Worm (Caenorhabditis elegans): ENCODE measurements around the gene sssh-1.
A peak's percentile ranks its signal among the peaks of the same experiment; 100 is the strongest.

sssh-1 gene

ce11 chrX:14853712-14854217, 22.0 kb upstream of the sssh-1 start, which contains the start of the genes C27C12.1 and C27C12.4 (continued):
- TF ChIP-seq chd-7 (tag; optimal IDR thresholded peaks at IDR 0.05) = peak; percentile 41
- no peak for TF ChIP-seq mel-28 (tag; optimal IDR thresholded peaks at IDR 0.05; ENCODE audit: borderline replicate concordance)
- no peak for TF ChIP-seq ceh-100 (GFP tag; IDR thresholded peaks at IDR 0.05)
- TF ChIP-seq egrh-3 (GFP tag; IDR thresholded peaks at IDR 0.05) = no peak
- TF ChIP-seq nhr-120 (GFP tag; IDR thresholded peaks at IDR 0.05) = no peak
- peak; percentile 85 for TF ChIP-seq lin-40 (tag; optimal IDR thresholded peaks at IDR 0.05)
- TF ChIP-seq die-1 (tag; optimal IDR thresholded peaks at IDR 0.05) = no peak
- no peak for TF ChIP-seq ets-4 (GFP tag; optimal IDR thresholded peaks at IDR 0.05)
- no peak for TF ChIP-seq xnd-1 (tag; optimal IDR thresholded peaks at IDR 0.05)
- TF ChIP-seq pha-4 (tag; optimal IDR thresholded peaks at IDR 0.05) = peak; percentile 57
- TF ChIP-seq pbrm-1 (GFP tag; IDR thresholded peaks at IDR 0.05) = peak; percentile 67; the same call in 1 of the 2 replicates
- peak; percentile 77 for TF ChIP-seq dox-1 (GFP tag; IDR thresholded peaks at IDR 0.05)
- no peak for TF ChIP-seq hmg-20 (GFP tag; IDR thresholded peaks at IDR 0.05)
- no peak for TF ChIP-seq dpff-1 (tag; optimal IDR thresholded peaks at IDR 0.05)
- TF ChIP-seq efl-1 (GFP tag; optimal IDR thresholded peaks at IDR 0.05) = no peak
- peak; percentile 17; the same call in 1 of the 2 replicates for TF ChIP-seq rcor-1 (GFP tag; IDR thresholded peaks at IDR 0.05)
- TF ChIP-seq hlh-12 (tag; optimal IDR thresholded peaks at IDR 0.05) = no peak
- TF ChIP-seq egl-44 (GFP tag; IDR thresholded peaks at IDR 0.05) = no peak
- no peak for TF ChIP-seq sea-2 (GFP tag; IDR thresholded peaks at IDR 0.05)
- no peak for TF ChIP-seq zfh-2 (GFP tag; conservative IDR thresholded peaks at IDR 0.05)
- TF ChIP-seq dpl-1 (GFP tag; optimal IDR thresholded peaks at IDR 0.05) = no peak
- TF ChIP-seq lin-26 (GFP tag; IDR thresholded peaks at IDR 0.05) = no peak
- TF ChIP-seq mes-4 (tag; optimal IDR thresholded peaks at IDR 0.05) = no peak
- no peak for TF ChIP-seq T26A5.8 (tag; optimal IDR thresholded peaks at IDR 0.05)
- peak; percentile 15 for TF ChIP-seq gei-17 (GFP tag; optimal IDR thresholded peaks at IDR 0.05)
- no peak for TF ChIP-seq repo-1 (tag; optimal IDR thresholded peaks at IDR 0.05)
- TF ChIP-seq snpc-4 (GFP tag; optimal IDR thresholded peaks at IDR 0.05) = peak; percentile 21
- peak in 2 of 4 experiments; percentile 67 to 75 for TF ChIP-seq snpc-4 (tag; optimal IDR thresholded peaks at IDR 0.05)
- TF ChIP-seq hrde-1 (tag; optimal IDR thresholded peaks at IDR 0.05; ENCODE audit: borderline replicate concordance) = no peak
- TF ChIP-seq akir-1 (GFP tag; optimal IDR thresholded peaks at IDR 0.05) = no peak
- peak; percentile 81 for TF ChIP-seq attf-5 (GFP tag; optimal IDR thresholded peaks at IDR 0.05)
- TF ChIP-seq madf-10 (tag; optimal IDR thresholded peaks at IDR 0.05) = peak; percentile 37
- TF ChIP-seq cebp-2 (GFP tag; IDR thresholded peaks at IDR 0.05) = no peak
- peak; percentile 0 for TF ChIP-seq snpc-1.3 (tag; optimal IDR thresholded peaks at IDR 0.05; ENCODE audit: insufficient read depth)

- TF ChIP-seq aptf-3 (GFP tag; IDR thresholded peaks at IDR 0.05) (no peak), Y56A3A.18 (GFP tag; IDR thresholded peaks at IDR 0.05) (no peak), athp-1 (tag; optimal IDR thresholded peaks at IDR 0.05) (no peak), ZK185.1 (tag; optimal IDR thresholded peaks at IDR 0.05; ENCODE audit: poor library complexity, severe bottlenecking) (no peak), repo-1 (tag; optimal IDR thresholded peaks at IDR 0.05) (no peak), F22D6.2 (tag; optimal IDR thresholded peaks at IDR 0.05) (no peak), ceh-27 (GFP tag; optimal IDR thresholded peaks at IDR 0.05) (no peak), B0261.1 (tag; optimal IDR thresholded peaks at IDR 0.05) (no peak), hlh-12 (tag; optimal IDR thresholded peaks at IDR 0.05) (no peak), him-1 (tag; optimal IDR thresholded peaks at IDR 0.05) (no peak), ztf-28 (GFP tag; IDR thresholded peaks at IDR 0.05) (no peak), akir-1 (GFP tag; optimal IDR thresholded peaks at IDR 0.05) (no peak)
These were observed 14.0 kb upstream of the sssh-1 start, which contains the start of gene dmd-4 for ce11 chrX:14861752-14862151. Gene dmd-4 (minus strand): TSS chrX:14861852.
